Fruit fly (Drosophila melanogaster): ENCODE data around the gene Dci.

Dci gene

dm6 chr3L:821951-822350 is 29.2 kb upstream of the Dci start (continued):
- no peak for TF ChIP-seq fd102C (GFP tag; optimal IDR thresholded peaks at IDR 0.05)
- no peak for TF ChIP-seq Hey (tag; optimal IDR thresholded peaks at IDR 0.05)
- peak; percentile 49 for TF ChIP-seq Chrac-16 (GFP tag; optimal IDR thresholded peaks at IDR 0.05)
- peak; percentile 42; the same call in 1 of the 3 replicates for TF ChIP-seq CG7357 (GFP tag; IDR thresholded peaks at IDR 0.05)
- TF ChIP-seq HmgD (GFP tag; optimal IDR thresholded peaks at IDR 0.05), result no peak
- no peak for TF ChIP-seq nerfin-2 (GFP tag; IDR thresholded peaks at IDR 0.05; ENCODE audit: partially characterized antibody)
- TF ChIP-seq E2f1 (GFP tag; IDR thresholded peaks at IDR 0.05), result peak; percentile 68
- no peak for TF ChIP-seq Dll (GFP tag; IDR thresholded peaks at IDR 0.05; ENCODE audit: partially characterized antibody)
- TF ChIP-seq Oli (tag; optimal IDR thresholded peaks at IDR 0.05), result peak; percentile 74
- peak; percentile 32 for TF ChIP-seq CG11723 (GFP tag; optimal IDR thresholded peaks at IDR 0.05)
- peak; percentile 65 for TF ChIP-seq nom (GFP tag; optimal IDR thresholded peaks at IDR 0.05)
- peak; percentile 63 for TF ChIP-seq grau (tag; optimal IDR thresholded peaks at IDR 0.05)
- no peak for TF ChIP-seq vfl (GFP tag; optimal IDR thresholded peaks at IDR 0.05)
- TF ChIP-seq CG7987 (GFP tag; optimal IDR thresholded peaks at IDR 0.05), result peak; percentile 50
- no peak for TF ChIP-seq Kr (GFP tag; optimal IDR thresholded peaks at IDR 0.05)
- peak; percentile 39; the same call in 1 of the 2 replicates for TF ChIP-seq E2f2 (GFP tag; IDR thresholded peaks at IDR 0.05)
- peak; percentile 16 for TF ChIP-seq Bteb2 (GFP tag; optimal IDR thresholded peaks at IDR 0.05)
- no peak for TF ChIP-seq CG11085 (GFP tag; IDR thresholded peaks at IDR 0.05)
- TF ChIP-seq CG14014 (GFP tag; IDR thresholded peaks at IDR 0.05), result peak; percentile 45; the same call in 1 of the 2 replicates
- peak; percentile 41 for TF ChIP-seq CG17186 (GFP tag; optimal IDR thresholded peaks at IDR 0.05)
- TF ChIP-seq Dbx (GFP tag; IDR thresholded peaks at IDR 0.05), result no peak
- peak; percentile 60 for TF ChIP-seq Spps (tag; optimal IDR thresholded peaks at IDR 0.05)
- TF ChIP-seq bsh (GFP tag; optimal IDR thresholded peaks at IDR 0.05), result peak; percentile 22 to 78
- peak; percentile 61 for TF ChIP-seq CoRest (tag; optimal IDR thresholded peaks at IDR 0.05)
- TF ChIP-seq gro (GFP tag; optimal IDR thresholded peaks at IDR 0.05), result no peak
- no peak for TF ChIP-seq CG4617 (GFP tag; optimal IDR thresholded peaks at IDR 0.05; ENCODE audit: borderline replicate concordance)
- TF ChIP-seq nmo (GFP tag; optimal IDR thresholded peaks at IDR 0.05), result peak; percentile 59
- no peak for TF ChIP-seq Lim3 (GFP tag; IDR thresholded peaks at IDR 0.05)
- peak; percentile 49 for TF ChIP-seq CTCF (GFP tag; optimal IDR thresholded peaks at IDR 0.05)
- TF ChIP-seq MESR4 (GFP tag; optimal IDR thresholded peaks at IDR 0.05), result no peak
- TF ChIP-seq rib (GFP tag; IDR thresholded peaks at IDR 0.05), result 0 out of 2 replicates have a peak, but pooled peaks have one; percentile 36
- TF ChIP-seq Dp (GFP tag; optimal IDR thresholded peaks at IDR 0.05), result no peak
- TF ChIP-seq ttk (GFP tag; IDR thresholded peaks at IDR 0.05), result peak; percentile 67
- TF ChIP-seq hbn (GFP tag; IDR thresholded peaks at IDR 0.05; ENCODE audit: partially characterized antibody), result no peak
- TF ChIP-seq NK7.1 (GFP tag; optimal IDR thresholded peaks at IDR 0.05), result peak; percentile 12
- no peak for TF ChIP-seq scrt (GFP tag; optimal IDR thresholded peaks at IDR 0.05)
- peak; percentile 17 for TF ChIP-seq HLH54F (GFP tag; optimal IDR thresholded peaks at IDR 0.05)
- TF ChIP-seq CG4730 (GFP tag; IDR thresholded peaks at IDR 0.05), result peak; percentile 73
- TF ChIP-seq chif (GFP tag; optimal IDR thresholded peaks at IDR 0.05), result peak; percentile 8 to 42
- no peak for TF ChIP-seq dimm (GFP tag; IDR thresholded peaks at IDR 0.05)
- TF ChIP-seq Poxn (GFP tag; IDR thresholded peaks at IDR 0.05), result no peak
- no peak for TF ChIP-seq CG34224 (GFP tag; IDR thresholded peaks at IDR 0.05; ENCODE audit: partially characterized antibody)
- TF ChIP-seq lola (GFP tag; optimal IDR thresholded peaks at IDR 0.05), result peak in 1 of 3 experiments; percentile 55
- peak; percentile 18 for TF ChIP-seq Dad (GFP tag; optimal IDR thresholded peaks at IDR 0.05)
- TF ChIP-seq CG4820 (GFP tag; optimal IDR thresholded peaks at IDR 0.05), result peak; percentile 82
- no peak for TF ChIP-seq CG8478 (optimal IDR thresholded peaks at IDR 0.05)
- peak; percentile 79 for TF ChIP-seq lmd (GFP tag; IDR thresholded peaks at IDR 0.05)
- TF ChIP-seq sima (GFP tag; optimal IDR thresholded peaks at IDR 0.05), result no peak
- TF ChIP-seq CG10209 (GFP tag; optimal IDR thresholded peaks at IDR 0.05), result peak; percentile 68
- TF ChIP-seq CG13775 (GFP tag; optimal IDR thresholded peaks at IDR 0.05), result peak; percentile 2
- peak; percentile 76 for TF ChIP-seq kah (GFP tag; optimal IDR thresholded peaks at IDR 0.05)

All from whole organism, embryonic.